Worm (Caenorhabditis elegans): Measurements from ENCODE around the gene trp-2.

Gene trp-2

DNA sequence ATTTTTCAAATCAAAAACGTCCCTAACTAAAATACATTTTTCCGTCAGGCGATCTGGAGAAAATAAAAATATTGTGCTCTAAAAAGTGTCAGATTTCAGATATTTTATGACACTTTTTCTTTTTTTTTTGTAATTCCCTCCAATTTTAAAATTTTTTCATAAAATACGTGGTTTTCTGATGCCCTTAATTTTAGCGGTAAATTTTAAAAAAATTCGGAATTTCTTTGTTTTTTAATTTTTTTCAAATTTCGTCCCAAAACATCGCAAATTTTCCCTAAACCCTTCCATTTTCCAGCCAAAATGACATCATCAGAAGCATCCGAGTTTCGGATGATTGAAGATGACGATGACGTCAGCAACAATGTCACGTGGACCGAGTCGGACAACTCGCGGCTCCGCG is at the start of gene trp-2:
Gene trp-2, plus strand, starts transcription at position 301 of the 400 bp plus-strand sequence.
- no peak for TF ChIP-seq T26A8.4 (GFP tag; IDR thresholded peaks at IDR 0.05)
- no peak for TF ChIP-seq hlh-11 (tag; optimal IDR thresholded peaks at IDR 0.05)
- no peak for TF ChIP-seq ces-1 (GFP tag; optimal IDR thresholded peaks at IDR 0.05)
- no peak for TF ChIP-seq ceh-20 (GFP tag; IDR thresholded peaks at IDR 0.05)
- no peak for TF ChIP-seq F49E8.2 (tag; optimal IDR thresholded peaks at IDR 0.05; ENCODE audit: borderline replicate concordance)
- no peak for TF ChIP-seq dmd-9 (GFP tag; IDR thresholded peaks at IDR 0.05)

DNA sequence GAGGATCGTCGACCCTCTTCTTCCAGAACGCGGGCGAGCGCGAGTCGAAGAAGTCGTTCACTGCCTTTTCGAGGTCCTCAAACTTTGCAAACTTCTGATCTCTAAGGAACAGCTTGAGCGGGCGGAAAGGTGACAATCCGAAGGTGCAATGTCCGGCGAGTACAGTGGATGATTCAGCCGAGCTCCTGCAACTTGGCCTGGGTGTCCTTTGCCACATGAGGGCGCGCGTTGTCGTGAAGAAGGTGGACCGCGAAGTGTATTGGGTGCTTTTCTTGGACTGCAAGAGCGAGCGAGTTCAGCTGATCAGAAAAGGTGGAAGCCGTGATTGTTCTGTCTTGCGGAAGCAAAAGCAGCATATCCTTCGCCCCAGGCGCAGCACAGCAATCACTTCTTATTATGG is 49.7 kb upstream of the trp-2 start:
- TF ChIP-seq set-16 (GFP tag; IDR thresholded peaks at IDR 0.05): peak; percentile 70
- no peak for TF ChIP-seq php-3 (GFP tag; IDR thresholded peaks at IDR 0.05)

DNA sequence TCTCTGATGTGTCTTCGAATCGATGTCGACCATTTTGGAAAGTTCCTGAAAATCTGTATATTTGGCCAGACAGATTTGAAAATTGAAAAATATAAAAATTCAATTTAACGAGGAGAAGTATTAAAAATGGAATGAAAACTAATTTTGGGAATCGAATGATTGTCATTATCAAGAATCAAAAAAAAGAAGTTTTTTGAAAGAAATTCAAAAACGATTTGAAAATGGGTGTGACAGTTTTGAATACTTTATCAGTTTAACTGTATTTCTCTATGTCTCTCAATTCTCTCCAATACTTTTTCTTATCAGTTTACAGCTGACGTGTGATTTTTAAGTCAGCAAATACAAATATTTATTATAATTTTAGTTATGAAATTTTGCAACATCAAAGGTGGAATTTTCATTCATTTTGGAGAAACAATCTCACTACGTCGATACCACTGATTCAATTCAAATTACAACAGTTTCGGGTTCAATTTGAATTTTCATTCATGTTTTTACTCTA is 48.2 kb upstream of the trp-2 start, which contains the start of gene fbxa-59:
Gene fbxa-59, minus strand, starts transcription at position 51 of the 502 bp plus-strand sequence.
- TF ChIP-seq tra-1 (GFP tag; IDR thresholded peaks at IDR 0.05) (no peak), lin-1 (GFP tag; IDR thresholded peaks at IDR 0.05) (no peak; the same call in 1 of the 2 replicates), fos-1 (tag; optimal IDR thresholded peaks at IDR 0.05) (no peak), nhr-111 (GFP tag; optimal IDR thresholded peaks at IDR 0.05) (no peak), mdl-1 (tag; optimal IDR thresholded peaks at IDR 0.05) (no peak), pqm-1 (tag; optimal IDR thresholded peaks at IDR 0.05) (peak; percentile 60), ama-1 (optimal IDR thresholded peaks at IDR 0.05) (no peak), nhr-11 (tag; optimal IDR thresholded peaks at IDR 0.05) (no peak), Y75B8A.6 (GFP tag; IDR thresholded peaks at IDR 0.05) (no peak), daf-19 (GFP tag; conservative IDR thresholded peaks at IDR 0.05) (no peak), ctbp-1 (GFP tag; IDR thresholded peaks at IDR 0.05) (no peak), lim-7 (GFP tag; IDR thresholded peaks at IDR 0.05) (no peak), zfp-2 (tag; optimal IDR thresholded peaks at IDR 0.05) (no peak), zip-11 (GFP tag; IDR thresholded peaks at IDR 0.05) (no peak), nhr-10 (tag; optimal IDR thresholded peaks at IDR 0.05) (no peak), daf-8 (GFP tag; IDR thresholded peaks at IDR 0.05) (no peak), dpl-1 (GFP tag; optimal IDR thresholded peaks at IDR 0.05) (no peak), nhr-102 (tag; optimal IDR thresholded peaks at IDR 0.05) (no peak), lin-15B (tag; optimal IDR thresholded peaks at IDR 0.05) (no peak), hlh-30 (tag; optimal IDR thresholded peaks at IDR 0.05; ENCODE audit: insufficient read depth) (peak; percentile 16), lsy-2 (tag; optimal IDR thresholded peaks at IDR 0.05) (no peak), F49E8.2 (tag; optimal IDR thresholded peaks at IDR 0.05; ENCODE audit: borderline replicate concordance) (no peak), nhr-25 (tag; optimal IDR thresholded peaks at IDR 0.05; ENCODE audit: borderline replicate concordance, insufficient read depth) (no peak), madf-5 (GFP tag; IDR thresholded peaks at IDR 0.05) (no peak), daf-16 (GFP tag; optimal IDR thresholded peaks at IDR 0.05) (no peak), daf-16 (tag; optimal IDR thresholded peaks at IDR 0.05) (peak; percentile 71), unc-62 (GFP tag; optimal IDR thresholded peaks at IDR 0.05 in 1 of 2) (no peak), unc-62 (tag; optimal IDR thresholded peaks at IDR 0.05) (no peak), dve-1 (tag; optimal IDR thresholded peaks at IDR 0.05; ENCODE audit: insufficient read depth) (peak; percentile 71), zip-2 (tag; optimal IDR thresholded peaks at IDR 0.05) (peak; percentile 10), mdt-29 (GFP tag; IDR thresholded peaks at IDR 0.05) (no peak), lin-38 (GFP tag; IDR thresholded peaks at IDR 0.05) (0 out of 2 replicates have a peak, but pooled peaks have one; percentile 10), Y48G9A.11 (GFP tag; IDR thresholded peaks at IDR 0.05) (no peak), dmd-6 (GFP tag; IDR thresholded peaks at IDR 0.05) (peak; percentile 75), zfp-3 (GFP tag; conservative IDR thresholded peaks at IDR 0.05) (no peak), jun-1 (tag; optimal IDR thresholded peaks at IDR 0.05) (no peak), tag-97 (GFP tag; IDR thresholded peaks at IDR 0.05) (no peak), nhr-76 (tag; optimal IDR thresholded peaks at IDR 0.05) (no peak), nhr-48 (tag; optimal IDR thresholded peaks at IDR 0.05) (no peak), php-3 (GFP tag; IDR thresholded peaks at IDR 0.05) (peak; percentile 26; the same call in 1 of the 2 replicates), nhr-77 (tag; optimal IDR thresholded peaks at IDR 0.05) (peak; percentile 27), hlh-11 (tag; optimal IDR thresholded peaks at IDR 0.05) (peak; percentile 66), dmd-9 (GFP tag; IDR thresholded peaks at IDR 0.05) (no peak)
